Worm (Caenorhabditis elegans): ENCODE results near the gene F26F12.3.

- TF ChIP-seq W03F9.2 (tag; optimal IDR thresholded peaks at IDR 0.05) (no peak), him-1 (tag; optimal IDR thresholded peaks at IDR 0.05) (no peak), dao-5 (tag; optimal IDR thresholded peaks at IDR 0.05) (no peak)
Measured at ce11 chrV:5882429-5882828, 36.9 kb upstream of the F26F12.3 start.

Data from whole organism, L4/young adult.